Worm (Caenorhabditis elegans): Measurements from ENCODE around the gene C46H3.1.

ce11 chrX:1223841-1224240 is 14.6 kb downstream of the C46H3.1 start:
- TF ChIP-seq nhr-237 (tag; optimal IDR thresholded peaks at IDR 0.05) = peak; percentile 9
- TF ChIP-seq ztf-11 (tag; optimal IDR thresholded peaks at IDR 0.05) = no peak
- no peak for TF ChIP-seq pha-4 (tag; optimal IDR thresholded peaks at IDR 0.05)
- TF ChIP-seq lsy-2 (tag; optimal IDR thresholded peaks at IDR 0.05) = no peak
- TF ChIP-seq ceh-39 (tag; optimal IDR thresholded peaks at IDR 0.05) = no peak
- TF ChIP-seq mep-1 (tag; optimal IDR thresholded peaks at IDR 0.05) = peak; percentile 11
- no peak for TF ChIP-seq nhr-28 (tag; optimal IDR thresholded peaks at IDR 0.05)
- TF ChIP-seq snpc-4 (tag; optimal IDR thresholded peaks at IDR 0.05) = no peak
- no peak for TF ChIP-seq nhr-12 (tag; optimal IDR thresholded peaks at IDR 0.05)
- peak; percentile 24 for TF ChIP-seq mls-2 (tag; optimal IDR thresholded peaks at IDR 0.05)
- TF ChIP-seq unc-39 (tag; optimal IDR thresholded peaks at IDR 0.05) = no peak
- no peak for TF ChIP-seq M03D4.4 (tag; optimal IDR thresholded peaks at IDR 0.05)
